Fruit fly (Drosophila melanogaster) whole organism, pupa: ENCODE data around the gene LanB1.

Experiments used
- CG12605 ChIP-seq: fragments of 200-800 bp; sonication (Bioruptor generic); IDR thresholded peaks from 2 replicates; pipeline ENCODE4 v1.3.6; 2022; ENCODE audit warnings: missing biosample characterization, missing genetic modification characterization
- CG13204 ChIP-seq: fragments of 200-800 bp; sonication (Bioruptor generic); optimal IDR thresholded peaks from 2 replicates; lab custom pipeline; 2018; ENCODE audit warnings: missing biosample characterization, mild to moderate bottlenecking, missing genetic modification characterization, moderate library complexity
- CG14655 ChIP-seq: fragments of 200-800 bp; sonication (Bioruptor generic); optimal IDR thresholded peaks from 3 replicates; lab custom pipeline; 2017; ENCODE audit warnings: mild to moderate bottlenecking, missing biosample characterization, missing genetic modification reagents, missing genetic modification characterization
- CG15710 ChIP-seq: fragments of 200-800 bp; sonication (Bioruptor generic); optimal IDR thresholded peaks from 2 replicates; lab custom pipeline; 2018; ENCODE audit warnings: missing biosample characterization, mild to moderate bottlenecking, missing genetic modification characterization, moderate library complexity
- CG17806 ChIP-seq: fragments of 200-800 bp; sonication (Bioruptor generic); optimal IDR thresholded peaks from 2 replicates; lab custom pipeline; 2018; ENCODE audit warnings: missing biosample characterization, mild to moderate bottlenecking, missing genetic modification characterization, moderate library complexity
- CG32121 ChIP-seq: fragments of 200-800 bp; sonication (Bioruptor generic); IDR thresholded peaks from 2 replicates; pipeline ENCODE4 v1.3.6; 2022; ENCODE audit warnings: missing biosample characterization, missing genetic modification characterization
- CG8301 ChIP-seq: fragments of 200-800 bp; sonication (Bioruptor generic); optimal IDR thresholded peaks from 2 replicates; lab custom pipeline; 2018; ENCODE audit warnings: missing biosample characterization, mild to moderate bottlenecking, missing genetic modification characterization
- EcR ChIP-seq: fragments of 200-800 bp; sonication (Bioruptor generic); optimal IDR thresholded peaks from 3 replicates; lab custom pipeline; 2019; ENCODE audit warnings: missing biosample characterization, missing genetic modification characterization, mild to moderate bottlenecking, moderate library complexity, missing genetic modification reagents
- Ets98B ChIP-seq: fragments of 200-800 bp; sonication (Bioruptor generic); IDR thresholded peaks from 2 replicates; pipeline ENCODE4 v1.3.6; 2022; ENCODE audit warnings: missing biosample characterization, missing genetic modification characterization
- Pif1B ChIP-seq: fragments of 200-800 bp; sonication (Bioruptor generic); optimal IDR thresholded peaks from 3 replicates; lab custom pipeline; 2016; ENCODE audit warnings: missing biosample characterization, missing genetic modification characterization
- rn ChIP-seq: fragments of 200-800 bp; sonication (Bioruptor generic); IDR thresholded peaks from 2 replicates; pipeline ENCODE4 v1.3.6; 2022; ENCODE audit warnings: missing biosample characterization, missing genetic modification characterization

- TF ChIP-seq EcR (GFP tag; lab: Kevin White, UChicago) (no peak), CG8301 (tag; lab: Kevin White, UChicago) (no peak), CG12605 (GFP tag; lab: Robert Waterston, UW) (no peak), CG17806 (tag; lab: Kevin White, UChicago) (no peak), rn (GFP tag; lab: Robert Waterston, UW) (no peak), CG14655 (GFP tag; lab: Kevin White, UChicago) (no peak), CG15710 (tag; lab: Kevin White, UChicago) (no peak), CG13204 (no peak), Pif1B (GFP tag; lab: Kevin White, UChicago) (no peak), Ets98B (GFP tag; lab: Robert Waterston, UW) (no peak), CG32121 (GFP tag; lab: Robert Waterston, UW) (no peak)
Measured at dm6 chr2L:7841244-7841643, 30.0 kb downstream of the LanB1 start.
